Worm (Caenorhabditis elegans) whole organism, L1 larva: ENCODE data around the gene best-19.

Experiments used
- C34B4.2 ChIP-seq: sonication (generic microtip); optimal IDR thresholded peaks from 2 replicates; lab custom pipeline; 2017; ENCODE audit warnings: mild to moderate bottlenecking, missing genetic modification characterization, missing compliant biosample characterization
- F16B12.6 ChIP-seq: fragments of 150-350 bp; optimal IDR thresholded peaks from 2 replicates; lab custom pipeline; 2014; ENCODE audit warnings: missing biosample characterization, missing genetic modification characterization
- alr-1 ChIP-seq: fragments of 200-800 bp; sonication (Bioruptor generic); optimal IDR thresholded peaks from 2 replicates; lab custom pipeline; 2018; ENCODE audit warnings: borderline replicate concordance, mild to moderate bottlenecking, missing genetic modification characterization, missing compliant biosample characterization
- aly-2 ChIP-seq: fragments of 150-350 bp; optimal IDR thresholded peaks from 2 replicates; lab custom pipeline; 2014; ENCODE audit warnings: missing biosample characterization, missing genetic modification characterization
- ama-1 ChIP-seq: fragments of 150-350 bp; optimal IDR thresholded peaks from 2 replicates; lab custom pipeline; 2014
- blmp-1 ChIP-seq: fragments of 150-350 bp; optimal IDR thresholded peaks from 2 replicates; lab custom pipeline; 2014; ENCODE audit warnings: missing biosample characterization, missing genetic modification characterization
- ceh-63 ChIP-seq: fragments of 200-800 bp; sonication (Bioruptor generic); optimal IDR thresholded peaks from 2 replicates; lab custom pipeline; 2018; ENCODE audit warnings: mild to moderate bottlenecking, missing genetic modification characterization, missing compliant biosample characterization
- ceh-88 ChIP-seq: fragments of 200-800 bp; sonication (Bioruptor generic); IDR thresholded peaks from 2 replicates; pipeline ENCODE4 v1.3.6; 2022; ENCODE audit warnings: missing genetic modification characterization, missing compliant biosample characterization
- dpl-1 ChIP-seq, 3 experiments: fragments of 150-350 bp in 2 of 3; sonication (generic microtip) in 1 of 3; optimal IDR thresholded peaks; 2 replicates each; lab custom pipeline; 2014 to 2017; ENCODE audit warnings: missing biosample characterization in 3 of 3, missing genetic modification characterization in 3 of 3, missing genetic modification reagents in 3 of 3
- efl-1 ChIP-seq, 4 experiments: fragments of 150-350 bp; optimal IDR thresholded peaks in 3 of 4; peaks in 1 of 4; 1 replicate in 1 of 4; 2 replicates in 3 of 4; lab custom pipeline; 2014; ENCODE audit warnings: missing biosample characterization in 2 of 4, missing genetic modification characterization in 2 of 4, missing genetic modification reagents in 2 of 4
- elt-2 ChIP-seq: sonication (generic microtip); optimal IDR thresholded peaks from 2 replicates; lab custom pipeline; 2016; ENCODE audit warnings: missing genetic modification characterization, mild to moderate bottlenecking, inconsistent platforms, missing compliant biosample characterization, missing genetic modification reagents
- elt-3 ChIP-seq, 6 experiments: fragments of 150-350 bp in 1 of 6; sonication (generic microtip); optimal IDR thresholded peaks; 2 replicates each; lab custom pipeline; 2017 to 2018; ENCODE audit warnings: missing biosample characterization in 6 of 6, missing genetic modification characterization in 6 of 6, inconsistent platforms in 1 of 6
- fos-1 ChIP-seq: fragments of 150-350 bp; optimal IDR thresholded peaks from 2 replicates; lab custom pipeline; 2014; ENCODE audit warnings: missing biosample characterization, missing genetic modification characterization
- grh-1 ChIP-seq: fragments of 200-800 bp; sonication (Bioruptor generic); IDR thresholded peaks from 2 replicates; pipeline ENCODE4 v1.3.6; 2022; ENCODE audit warnings: missing genetic modification reagents, missing genetic modification characterization, missing compliant biosample characterization
- hpl-2 ChIP-seq: fragments of 150-350 bp; optimal IDR thresholded peaks from 2 replicates; lab custom pipeline; 2014; ENCODE audit warnings: missing biosample characterization, missing genetic modification reagents, missing genetic modification characterization
- lin-14 ChIP-seq: fragments of 200-800 bp; sonication (Bioruptor generic); optimal IDR thresholded peaks from 2 replicates; lab custom pipeline; 2018; ENCODE audit warnings: mild to moderate bottlenecking, missing genetic modification characterization, moderate library complexity, missing compliant biosample characterization
- lin-35 ChIP-seq, 2 experiments: fragments of 150-350 bp; optimal IDR thresholded peaks; 2 replicates each; lab custom pipeline; 2014; ENCODE audit warnings: missing biosample characterization in 2 of 2, missing genetic modification characterization in 2 of 2, missing genetic modification reagents in 2 of 2
- lin-39 ChIP-seq: fragments of 150-350 bp; optimal IDR thresholded peaks from 2 replicates; lab custom pipeline; 2014; ENCODE audit warnings: missing biosample characterization, missing genetic modification reagents, missing genetic modification characterization
- lsy-2 ChIP-seq, 2 experiments: fragments of 150-350 bp; optimal IDR thresholded peaks; 2 replicates each; lab custom pipeline; 2014; ENCODE audit warnings: missing biosample characterization in 2 of 2, missing genetic modification characterization in 2 of 2
- mef-2 ChIP-seq: fragments of 150-350 bp; optimal IDR thresholded peaks from 2 replicates; lab custom pipeline; 2014; ENCODE audit warnings: missing biosample characterization, missing genetic modification characterization
- mep-1 ChIP-seq: fragments of 150-350 bp; optimal IDR thresholded peaks from 2 replicates; lab custom pipeline; 2014; ENCODE audit warnings: missing biosample characterization, missing genetic modification characterization
- nhr-20 ChIP-seq: sonication (generic microtip); optimal IDR thresholded peaks from 2 replicates; lab custom pipeline; 2016; ENCODE audit warnings: mild to moderate bottlenecking, missing genetic modification characterization, missing compliant biosample characterization
- nhr-71 ChIP-seq: sonication (generic microtip); optimal IDR thresholded peaks from 2 replicates; lab custom pipeline; 2016; ENCODE audit warnings: mild to moderate bottlenecking, missing genetic modification characterization, moderate library complexity, missing compliant biosample characterization
- nhr-76 ChIP-seq: sonication (generic microtip); optimal IDR thresholded peaks from 2 replicates; lab custom pipeline; 2017; ENCODE audit warnings: missing biosample characterization, missing genetic modification characterization
- nhr-85 ChIP-seq: sonication (generic microtip); peaks from one replicate; lab custom pipeline; 2016; ENCODE audit warnings: missing genetic modification characterization, inconsistent platforms, missing compliant biosample characterization
- pag-3 ChIP-seq: sonication (generic microtip); optimal IDR thresholded peaks from 2 replicates; lab custom pipeline; 2017; ENCODE audit warnings: missing genetic modification characterization, mild to moderate bottlenecking, missing compliant biosample characterization, antibody characterized with exemption, borderline replicate concordance; ENCODE audit not compliant: insufficient read depth
- pax-3 ChIP-seq: fragments of 200-800 bp; sonication (Bioruptor generic); optimal IDR thresholded peaks from 2 replicates; lab custom pipeline; 2018; ENCODE audit warnings: mild to moderate bottlenecking, missing genetic modification characterization, moderate library complexity, missing compliant biosample characterization
- rnt-1 ChIP-seq: sonication (generic microtip); optimal IDR thresholded peaks from 2 replicates; lab custom pipeline; 2016; ENCODE audit warnings: mild to moderate bottlenecking, missing genetic modification characterization, moderate library complexity, missing compliant biosample characterization
- snu-23 ChIP-seq: sonication (generic microtip); optimal IDR thresholded peaks from 2 replicates; lab custom pipeline; 2016; ENCODE audit warnings: missing genetic modification characterization, missing compliant biosample characterization
- tlp-1 ChIP-seq: fragments of 150-350 bp; optimal IDR thresholded peaks from 2 replicates; lab custom pipeline; 2014; ENCODE audit warnings: missing biosample characterization, missing genetic modification characterization
- unc-86 ChIP-seq: sonication (generic microtip); optimal IDR thresholded peaks from 2 replicates; lab custom pipeline; 2016; ENCODE audit warnings: missing genetic modification characterization, missing compliant biosample characterization
- xbp-1 ChIP-seq: sonication (generic microtip); optimal IDR thresholded peaks from 2 replicates; lab custom pipeline; 2016; ENCODE audit warnings: missing genetic modification characterization, missing compliant biosample characterization
- ztf-4 ChIP-seq: fragments of 150-350 bp; optimal IDR thresholded peaks from 2 replicates; lab custom pipeline; 2014; ENCODE audit warnings: missing biosample characterization, missing genetic modification characterization

The best-19 gene

DNA sequence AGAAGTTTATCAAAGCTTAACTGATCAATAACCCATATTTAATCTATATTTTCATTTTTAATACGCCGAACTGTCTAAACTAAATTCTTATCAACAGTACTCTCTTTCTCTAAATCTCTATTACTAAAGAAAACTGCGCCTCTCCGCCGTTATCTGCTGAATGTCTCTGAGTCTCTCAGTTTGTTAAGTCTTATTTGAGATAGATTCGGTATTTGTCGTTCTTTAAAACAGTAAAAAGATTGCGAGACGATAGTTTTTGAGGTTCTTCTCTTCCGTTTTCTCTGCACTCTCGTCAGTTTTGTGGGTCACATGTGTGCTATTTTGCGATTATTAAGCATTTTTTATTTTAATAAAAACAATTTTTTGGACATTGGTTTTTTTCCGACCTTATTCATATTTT, 9.3 kb upstream of the best-19 start, which contains the start of gene sma-10 (continued):
- TF ChIP-seq efl-1 (optimal IDR thresholded peaks at IDR 0.05; lab: Kevin White, UChicago) (peak in 1 of 2 experiments; percentile 22), efl-1 (GFP tag; optimal IDR thresholded peaks at IDR 0.05 in 1 of 2; lab: Kevin White, UChicago) (peak in 1 of 2 experiments; percentile 32), ceh-88 (GFP tag; lab: Robert Waterston, UW) (no peak), C34B4.2 (tag; lab: Kevin White, UChicago) (no peak), aly-2 (tag; lab: Kevin White, UChicago) (no peak), xbp-1 (no peak), nhr-85 (tag; lab: Kevin White, UChicago) (peak; percentile 9), nhr-71 (tag; lab: Kevin White, UChicago) (peak; percentile 61), snu-23 (GFP tag; lab: Kevin White, UChicago) (peak; percentile 55), ztf-4 (tag; lab: Kevin White, UChicago) (no peak), lin-39 (no peak), lin-14 (GFP tag; lab: Kevin White, UChicago) (peak; percentile 68), nhr-20 (tag; lab: Kevin White, UChicago) (peak; percentile 68), dpl-1 (GFP tag; optimal IDR thresholded peaks at IDR 0.05; lab: Kevin White, UChicago) (peak in 2 of 3 experiments; percentile 7 to 21), F16B12.6 (tag; lab: Kevin White, UChicago) (no peak), elt-3 (tag; optimal IDR thresholded peaks at IDR 0.05; lab: Kevin White, UChicago) (peak in 4 of 6 experiments; percentile 23 to 91 (median 56))

DNA sequence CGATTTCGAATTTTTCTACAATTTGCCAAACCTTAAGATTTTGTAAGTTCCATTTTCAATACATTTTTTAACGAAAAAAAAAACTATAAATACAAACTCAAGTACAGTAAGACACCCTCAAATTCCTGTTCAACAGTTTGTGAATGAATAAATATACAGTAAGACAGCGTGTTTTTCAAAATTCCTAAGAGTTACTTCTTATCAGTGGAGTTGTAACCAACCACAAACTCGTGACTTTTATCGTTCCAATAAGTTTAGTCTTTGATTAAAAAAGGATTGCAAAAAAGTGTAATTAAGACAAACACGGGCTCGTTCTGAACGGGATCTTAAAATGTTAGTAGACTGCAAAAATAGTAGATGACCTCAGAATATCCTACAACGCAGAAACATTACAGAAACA, 8.3 kb upstream of the best-19 start:
- TF ChIP-seq elt-2, result peak; percentile 65
- TF ChIP-seq lin-39, result no peak
- TF ChIP-seq lsy-2 (tag; optimal IDR thresholded peaks at IDR 0.05; lab: Kevin White, UChicago), result peak in 1 of 2 experiments; percentile 3
- TF ChIP-seq, all 84 proteins: peak for 2

DNA sequence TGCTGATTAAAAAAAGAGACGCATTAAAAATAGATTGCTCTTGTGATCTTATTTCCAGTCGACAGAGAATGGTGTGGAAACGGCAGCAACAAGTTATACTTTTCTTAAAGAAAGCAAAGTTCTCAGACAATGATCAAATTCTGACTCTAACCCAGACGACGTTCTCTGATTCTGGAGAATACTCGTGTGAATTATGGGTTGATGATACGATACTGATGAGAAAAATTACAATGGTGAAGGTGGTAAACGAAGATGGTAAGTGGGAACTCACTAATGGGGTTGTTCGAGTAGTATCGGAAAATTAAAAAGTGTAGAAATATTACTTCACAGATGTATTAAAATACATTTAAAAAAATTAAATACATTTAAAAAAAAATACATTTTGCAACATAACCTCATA, 5.2 kb upstream of the best-19 start:
- TF ChIP-seq efl-1 (optimal IDR thresholded peaks at IDR 0.05; lab: Kevin White, UChicago) (no peak), efl-1 (GFP tag; optimal IDR thresholded peaks at IDR 0.05 in 1 of 2; lab: Kevin White, UChicago) (peak in 1 of 2 experiments; percentile 68), alr-1 (tag; lab: Kevin White, UChicago) (no peak)
- TF ChIP-seq, all 84 proteins: peak for 1

DNA sequence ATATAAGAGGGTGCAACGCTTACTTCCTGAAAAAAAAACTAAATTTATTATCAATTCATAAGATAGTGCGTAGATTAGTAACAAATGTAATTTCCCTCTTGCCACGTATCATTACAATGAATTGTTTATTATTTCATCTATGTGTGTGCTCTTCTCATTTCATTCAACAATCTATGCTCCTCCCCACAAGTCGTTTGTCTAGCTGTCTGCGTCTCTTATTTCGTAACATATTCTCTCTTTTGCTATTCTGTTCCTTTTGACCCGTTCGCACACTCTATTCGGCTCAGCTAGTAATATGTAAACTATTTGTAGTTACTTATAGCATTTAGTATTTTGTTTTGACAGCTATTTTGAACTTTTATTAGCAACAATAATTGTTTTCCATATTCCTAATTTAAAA, 1.4 kb upstream of the best-19 start:
- no peak for TF ChIP-seq pax-3 (tag; lab: Kevin White, UChicago)
- no peak for TF ChIP-seq fos-1 (tag; lab: Kevin White, UChicago)
- TF ChIP-seq grh-1 (GFP tag; lab: Robert Waterston, UW), result no peak
- peak; percentile 6 for TF ChIP-seq rnt-1 (tag; lab: Kevin White, UChicago)
- TF ChIP-seq nhr-20 (tag; lab: Kevin White, UChicago), result no peak
- TF ChIP-seq nhr-85 (tag; lab: Kevin White, UChicago), result peak; percentile 17
- no peak for TF ChIP-seq ztf-4 (tag; lab: Kevin White, UChicago)
- TF ChIP-seq lin-14 (GFP tag; lab: Kevin White, UChicago), result peak; percentile 28
- TF ChIP-seq mep-1, result peak; percentile 6
- no peak for TF ChIP-seq lin-35 (GFP tag; optimal IDR thresholded peaks at IDR 0.05; lab: Kevin White, UChicago)
- no peak for TF ChIP-seq ama-1
- no peak for TF ChIP-seq efl-1 (optimal IDR thresholded peaks at IDR 0.05; lab: Kevin White, UChicago)
- TF ChIP-seq efl-1 (GFP tag; optimal IDR thresholded peaks at IDR 0.05 in 1 of 2; lab: Kevin White, UChicago), result peak in 1 of 2 experiments; percentile 74
- no peak for TF ChIP-seq mef-2 (tag; lab: Kevin White, UChicago)
- TF ChIP-seq ceh-63 (GFP tag; lab: Kevin White, UChicago), result no peak

DNA sequence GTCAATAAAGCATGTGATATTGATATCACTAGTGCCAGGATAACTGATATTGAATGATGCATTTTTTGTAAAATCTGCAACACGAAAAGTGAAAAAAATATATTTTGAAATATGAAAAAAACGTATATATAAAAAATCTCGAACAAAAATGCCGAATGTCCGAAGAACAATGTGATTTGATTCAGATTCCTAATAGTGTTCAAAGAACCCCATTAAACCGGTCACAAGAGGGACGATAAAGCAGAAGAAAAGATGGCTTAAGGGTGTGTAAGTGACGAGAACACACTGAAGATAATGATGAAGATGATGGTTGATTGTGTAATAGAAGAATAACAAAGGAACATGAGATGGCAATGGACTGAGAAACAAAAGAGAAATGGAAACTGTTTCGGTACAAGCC, 4.6 kb downstream of the best-19 start, which contains the start of gene T21D12.14:
T21D12.14 (minus strand) TSS at position 101 of the 400 bp plus-strand sequence.
- no peak for TF ChIP-seq unc-86
- TF ChIP-seq blmp-1 (tag; lab: Kevin White, UChicago), result peak; percentile 32
- TF ChIP-seq tlp-1 (tag; lab: Kevin White, UChicago), result no peak
- TF ChIP-seq hpl-2 (GFP tag; lab: Kevin White, UChicago), result no peak
- no peak for TF ChIP-seq pag-3 (tag; lab: Kevin White, UChicago)
- no peak for TF ChIP-seq nhr-76 (tag; lab: Kevin White, UChicago)
- TF ChIP-seq, all 84 proteins: peak for 1
